Worm (Caenorhabditis elegans) whole organism, L1 larva: ENCODE results near the gene srr-9.

Source experiments
- C04F5.9 ChIP-seq: sonication (generic microtip); optimal IDR thresholded peaks from 2 replicates; lab custom pipeline; 2016; ENCODE audit warnings: missing genetic modification characterization, missing compliant biosample characterization
- C34B4.2 ChIP-seq: sonication (generic microtip); optimal IDR thresholded peaks from 2 replicates; lab custom pipeline; 2017; ENCODE audit warnings: mild to moderate bottlenecking, missing genetic modification characterization, missing compliant biosample characterization
- F16B12.6 ChIP-seq: fragments of 150-350 bp; optimal IDR thresholded peaks from 2 replicates; lab custom pipeline; 2014; ENCODE audit warnings: missing biosample characterization, missing genetic modification characterization
- Y116A8C.19 ChIP-seq: sonication (generic microtip); optimal IDR thresholded peaks from 2 replicates; lab custom pipeline; 2016; ENCODE audit warnings: missing compliant biosample characterization, missing genetic modification characterization, borderline replicate concordance
- alr-1 ChIP-seq: fragments of 200-800 bp; sonication (Bioruptor generic); optimal IDR thresholded peaks from 2 replicates; lab custom pipeline; 2018; ENCODE audit warnings: borderline replicate concordance, mild to moderate bottlenecking, missing genetic modification characterization, missing compliant biosample characterization
- blmp-1 ChIP-seq: fragments of 150-350 bp; optimal IDR thresholded peaks from 2 replicates; lab custom pipeline; 2014; ENCODE audit warnings: missing biosample characterization, missing genetic modification characterization
- ceh-82 ChIP-seq, 3 experiments: fragments of 150-350 bp in 1 of 3; sonication (generic microtip) in 2 of 3; optimal IDR thresholded peaks; 2 replicates each; lab custom pipeline; 2014 to 2017; ENCODE audit warnings: missing biosample characterization in 3 of 3, missing genetic modification characterization in 3 of 3
- ceh-90 ChIP-seq: sonication (generic microtip); optimal IDR thresholded peaks from 2 replicates; lab custom pipeline; 2016; ENCODE audit warnings: missing genetic modification characterization, missing compliant biosample characterization
- dsc-1 ChIP-seq: sonication (generic microtip); optimal IDR thresholded peaks from 2 replicates; lab custom pipeline; 2016; ENCODE audit warnings: mild to moderate bottlenecking, missing genetic modification characterization, missing compliant biosample characterization
- elt-2 ChIP-seq: sonication (generic microtip); optimal IDR thresholded peaks from 2 replicates; lab custom pipeline; 2016; ENCODE audit warnings: missing genetic modification characterization, mild to moderate bottlenecking, inconsistent platforms, missing compliant biosample characterization, missing genetic modification reagents
- elt-3 ChIP-seq, 6 experiments: fragments of 150-350 bp in 1 of 6; sonication (generic microtip); optimal IDR thresholded peaks; 2 replicates each; lab custom pipeline; 2017 to 2018; ENCODE audit warnings: missing biosample characterization in 6 of 6, missing genetic modification characterization in 6 of 6, inconsistent platforms in 1 of 6
- fkh-10 ChIP-seq: sonication (generic microtip); optimal IDR thresholded peaks from 2 replicates; lab custom pipeline; 2017; ENCODE audit warnings: missing biosample characterization, missing genetic modification reagents, missing genetic modification characterization
- fkh-4 ChIP-seq: sonication (generic microtip); optimal IDR thresholded peaks from 2 replicates; lab custom pipeline; 2016; ENCODE audit warnings: missing compliant biosample characterization, missing genetic modification characterization, borderline replicate concordance
- fkh-8 ChIP-seq: sonication (generic microtip); optimal IDR thresholded peaks from 2 replicates; lab custom pipeline; 2016; ENCODE audit warnings: mild to moderate bottlenecking, missing genetic modification characterization, missing compliant biosample characterization
- grh-1 ChIP-seq: fragments of 200-800 bp; sonication (Bioruptor generic); IDR thresholded peaks from 2 replicates; pipeline ENCODE4 v1.3.6; 2022; ENCODE audit warnings: missing genetic modification reagents, missing genetic modification characterization, missing compliant biosample characterization
- hlh-17 ChIP-seq: fragments of 200-800 bp; sonication (Bioruptor generic); optimal IDR thresholded peaks from 2 replicates; lab custom pipeline; 2018; ENCODE audit warnings: missing genetic modification characterization, mild to moderate bottlenecking, missing compliant biosample characterization, moderate library complexity, borderline replicate concordance
- irx-1 ChIP-seq: sonication (generic microtip); optimal IDR thresholded peaks from 2 replicates; lab custom pipeline; 2016; ENCODE audit warnings: missing genetic modification characterization, missing compliant biosample characterization
- jun-1 ChIP-seq: fragments of 150-350 bp; optimal IDR thresholded peaks from 2 replicates; lab custom pipeline; 2014; ENCODE audit warnings: missing biosample characterization, missing genetic modification reagents, missing genetic modification characterization
- lin-14 ChIP-seq: fragments of 200-800 bp; sonication (Bioruptor generic); optimal IDR thresholded peaks from 2 replicates; lab custom pipeline; 2018; ENCODE audit warnings: mild to moderate bottlenecking, missing genetic modification characterization, moderate library complexity, missing compliant biosample characterization
- lir-3 ChIP-seq: sonication (generic microtip); optimal IDR thresholded peaks from 2 replicates; lab custom pipeline; 2016; ENCODE audit warnings: mild to moderate bottlenecking, missing genetic modification characterization, moderate library complexity, missing compliant biosample characterization; ENCODE audit not compliant: poor library complexity
- lsy-2 ChIP-seq, 2 experiments: fragments of 150-350 bp; optimal IDR thresholded peaks; 2 replicates each; lab custom pipeline; 2014; ENCODE audit warnings: missing biosample characterization in 2 of 2, missing genetic modification characterization in 2 of 2
- mab-9 ChIP-seq: fragments of 200-800 bp; sonication (Bioruptor generic); IDR thresholded peaks from 2 replicates; pipeline ENCODE4 v1.3.6; 2022; ENCODE audit warnings: missing genetic modification reagents, missing genetic modification characterization, missing compliant biosample characterization
- mdl-1 ChIP-seq, 2 experiments: fragments of 150-350 bp; optimal IDR thresholded peaks; 2 replicates each; lab custom pipeline; 2014 to 2017; ENCODE audit warnings: missing biosample characterization in 2 of 2, missing genetic modification characterization in 2 of 2, inconsistent platforms in 1 of 2
- mef-2 ChIP-seq: fragments of 150-350 bp; optimal IDR thresholded peaks from 2 replicates; lab custom pipeline; 2014; ENCODE audit warnings: missing biosample characterization, missing genetic modification characterization
- nhr-19 ChIP-seq: fragments of 200-800 bp; sonication (Bioruptor generic); conservative IDR thresholded peaks from 2 replicates; pipeline ENCODE4 v1.3.6; 2022; ENCODE audit warnings: missing genetic modification characterization, missing compliant biosample characterization
- nhr-20 ChIP-seq: sonication (generic microtip); optimal IDR thresholded peaks from 2 replicates; lab custom pipeline; 2016; ENCODE audit warnings: mild to moderate bottlenecking, missing genetic modification characterization, missing compliant biosample characterization
- nhr-77 ChIP-seq: fragments of 150-350 bp; optimal IDR thresholded peaks from 2 replicates; lab custom pipeline; 2014; ENCODE audit warnings: missing biosample characterization, missing genetic modification characterization
- nhr-85 ChIP-seq: sonication (generic microtip); peaks from one replicate; lab custom pipeline; 2016; ENCODE audit warnings: missing genetic modification characterization, inconsistent platforms, missing compliant biosample characterization
- pag-3 ChIP-seq: sonication (generic microtip); optimal IDR thresholded peaks from 2 replicates; lab custom pipeline; 2017; ENCODE audit warnings: missing genetic modification characterization, mild to moderate bottlenecking, missing compliant biosample characterization, antibody characterized with exemption, borderline replicate concordance; ENCODE audit not compliant: insufficient read depth
- pax-3 ChIP-seq: fragments of 200-800 bp; sonication (Bioruptor generic); optimal IDR thresholded peaks from 2 replicates; lab custom pipeline; 2018; ENCODE audit warnings: mild to moderate bottlenecking, missing genetic modification characterization, moderate library complexity, missing compliant biosample characterization
- skn-1 ChIP-seq: fragments of 150-350 bp; optimal IDR thresholded peaks from 2 replicates; lab custom pipeline; 2014; ENCODE audit warnings: missing biosample characterization, missing genetic modification characterization
- snpc-4 ChIP-seq: fragments of 150-350 bp; optimal IDR thresholded peaks from 2 replicates; lab custom pipeline; 2014; ENCODE audit warnings: missing biosample characterization, missing genetic modification characterization
- sptf-1 ChIP-seq: fragments of 150-350 bp; optimal IDR thresholded peaks from 2 replicates; lab custom pipeline; 2014; ENCODE audit warnings: missing biosample characterization, missing genetic modification characterization
- sup-37 ChIP-seq: fragments of 200-800 bp; sonication (Bioruptor generic); optimal IDR thresholded peaks from 2 replicates; lab custom pipeline; 2018; ENCODE audit warnings: mild to moderate bottlenecking, missing genetic modification characterization, missing compliant biosample characterization
- tlp-1 ChIP-seq: fragments of 150-350 bp; optimal IDR thresholded peaks from 2 replicates; lab custom pipeline; 2014; ENCODE audit warnings: missing biosample characterization, missing genetic modification characterization
- unc-86 ChIP-seq: sonication (generic microtip); optimal IDR thresholded peaks from 2 replicates; lab custom pipeline; 2016; ENCODE audit warnings: missing genetic modification characterization, missing compliant biosample characterization
- unc-98 ChIP-seq: fragments of 200-800 bp; sonication (Bioruptor generic); IDR thresholded peaks from 2 replicates; pipeline ENCODE4 v1.3.6; 2022; ENCODE audit warnings: missing genetic modification characterization, missing compliant biosample characterization
- vab-15 ChIP-seq: sonication (generic microtip); optimal IDR thresholded peaks from 2 replicates; lab custom pipeline; 2017; ENCODE audit warnings: missing genotype, mild to moderate bottlenecking, missing genetic modification characterization, missing compliant biosample characterization
- zag-1 ChIP-seq: fragments of 150-350 bp; optimal IDR thresholded peaks from 2 replicates; lab custom pipeline; 2014; ENCODE audit warnings: missing biosample characterization, missing genetic modification characterization
- zip-4 ChIP-seq: fragments of 200-800 bp; sonication (Bioruptor generic); optimal IDR thresholded peaks from 2 replicates; lab custom pipeline; 2018; ENCODE audit warnings: mild to moderate bottlenecking, missing genetic modification characterization, moderate library complexity, missing compliant biosample characterization
- ztf-4 ChIP-seq: fragments of 150-350 bp; optimal IDR thresholded peaks from 2 replicates; lab custom pipeline; 2014; ENCODE audit warnings: missing biosample characterization, missing genetic modification characterization

srr-9 gene

DNA sequence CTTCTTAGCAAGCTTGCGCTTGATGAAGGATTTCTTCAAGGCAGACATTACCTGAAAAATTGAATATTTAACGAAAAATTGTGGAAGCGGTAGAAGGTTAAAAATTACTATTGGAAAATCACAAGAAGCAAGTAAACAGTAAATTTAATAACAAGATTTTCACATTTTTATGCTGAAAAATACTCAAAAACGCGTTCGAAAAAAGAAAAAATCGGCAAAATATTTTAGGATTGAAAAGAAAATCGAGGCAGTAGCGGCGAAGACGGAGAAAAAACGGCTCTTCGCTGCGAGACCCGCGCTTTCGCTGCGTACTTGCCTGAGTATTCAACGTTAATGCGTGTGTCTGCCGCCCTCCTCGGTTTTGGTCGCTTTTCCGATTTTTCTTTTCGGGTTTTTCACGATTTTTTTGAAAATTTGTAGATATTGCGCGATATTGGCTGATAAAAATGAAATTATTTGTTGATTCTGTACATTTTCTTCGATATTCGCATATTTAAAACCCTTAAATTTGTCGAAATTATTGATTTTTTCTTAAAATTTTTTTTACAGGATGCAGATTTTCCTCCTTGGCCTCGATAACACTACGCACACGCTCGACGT lies 38.3 kb downstream of the srr-9 start, which contains the start of the genes rpl-39 and rps-30 (continued):
- no peak for TF ChIP-seq alr-1 (tag; lab: Kevin White, UChicago)
- TF ChIP-seq ceh-90 (tag; lab: Kevin White, UChicago): no peak
- TF ChIP-seq jun-1 (tag; lab: Kevin White, UChicago): peak; percentile 69
- no peak for TF ChIP-seq mab-9
- no peak for TF ChIP-seq zip-4 (GFP tag; lab: Kevin White, UChicago)
- TF ChIP-seq vab-15 (tag; lab: Kevin White, UChicago): no peak
- TF ChIP-seq Y116A8C.19 (tag; lab: Kevin White, UChicago): no peak
- peak; percentile 54 for TF ChIP-seq dsc-1 (tag; lab: Kevin White, UChicago)
- TF ChIP-seq C34B4.2: no peak
- peak; percentile 23 for TF ChIP-seq ztf-4
- TF ChIP-seq fkh-8 (tag; lab: Kevin White, UChicago): peak; percentile 85
- peak; percentile 63 for TF ChIP-seq snpc-4
- peak; percentile 81 for TF ChIP-seq nhr-19 (GFP tag; lab: Robert Waterston, UW)
- TF ChIP-seq nhr-77 (tag; lab: Kevin White, UChicago): peak; percentile 62
- peak; percentile 89 for TF ChIP-seq skn-1 (tag; lab: Kevin White, UChicago)
- peak; percentile 46 for TF ChIP-seq fkh-10 (GFP tag; lab: Kevin White, UChicago)
- TF ChIP-seq blmp-1 (tag; lab: Kevin White, UChicago): peak; percentile 71
- TF ChIP-seq C04F5.9 (tag; lab: Kevin White, UChicago): no peak
- no peak for TF ChIP-seq lir-3
- no peak for TF ChIP-seq sptf-1 (tag; lab: Kevin White, UChicago)
- peak; percentile 17 for TF ChIP-seq fkh-4 (tag; lab: Kevin White, UChicago)
- TF ChIP-seq nhr-85: peak; percentile 87
- TF ChIP-seq zag-1 (tag; lab: Kevin White, UChicago): peak; percentile 30
- TF ChIP-seq F16B12.6 (tag; lab: Kevin White, UChicago): peak; percentile 50
- peak; percentile 54 for TF ChIP-seq pax-3 (tag; lab: Kevin White, UChicago)
- TF ChIP-seq mef-2 (tag; lab: Kevin White, UChicago): peak; percentile 38
- TF ChIP-seq grh-1: peak; percentile 70
- no peak for TF ChIP-seq pag-3
- TF ChIP-seq elt-2 (tag; lab: Kevin White, UChicago): no peak
- peak; percentile 60 for TF ChIP-seq unc-86
- no peak for TF ChIP-seq tlp-1 (tag; lab: Kevin White, UChicago)
- 0 out of 2 replicates have a peak, but pooled peaks have one; percentile 31 for TF ChIP-seq unc-98 (GFP tag; lab: Robert Waterston, UW)
- TF ChIP-seq irx-1 (tag; lab: Kevin White, UChicago): peak; percentile 41
- TF ChIP-seq hlh-17: no peak
- peak; percentile 84 to 94 (median 84) for TF ChIP-seq ceh-82 (tag; optimal IDR thresholded peaks at IDR 0.05; lab: Kevin White, UChicago)
- TF ChIP-seq elt-3 (tag; optimal IDR thresholded peaks at IDR 0.05; lab: Kevin White, UChicago): peak in 5 of 6 experiments; percentile 23 to 82 (median 61)
- peak; percentile 11 for TF ChIP-seq sup-37 (GFP tag; lab: Kevin White, UChicago)
- peak; percentile 88 for TF ChIP-seq nhr-20 (tag; lab: Kevin White, UChicago)
- peak; percentile 88 for TF ChIP-seq lin-14
- TF ChIP-seq mdl-1 (tag; optimal IDR thresholded peaks at IDR 0.05; lab: Kevin White, UChicago): peak in 1 of 2 experiments; percentile 73
- peak; percentile 87 to 93 for TF ChIP-seq lsy-2 (tag; optimal IDR thresholded peaks at IDR 0.05; lab: Kevin White, UChicago)

ce11 chrV:7777098-7777497 lies 39.3 kb downstream of the srr-9 start, which contains the start of gene C26F1.3:
Gene C26F1.3 (plus strand): TSS chrV:7777300.
- TF ChIP-seq irx-1 (tag; lab: Kevin White, UChicago) (no peak), pax-3 (tag; lab: Kevin White, UChicago) (no peak), ztf-4 (no peak), zip-4 (GFP tag; lab: Kevin White, UChicago) (no peak), nhr-85 (peak; percentile 15)
